Worm (Caenorhabditis elegans) whole organism, young adult: Measurements from ENCODE around the gene F47E1.20.
A peak's percentile ranks its signal among the peaks of the same experiment; 100 is the strongest.

Experiments
- C06A6.2 ChIP-seq: fragments of 200-800 bp; sonication (Bioruptor generic); conservative IDR thresholded peaks from 2 replicates; pipeline ENCODE4 v1.3.6; 2022; ENCODE audit warnings: missing genetic modification characterization, missing compliant biosample characterization
- F23B12.7 ChIP-seq: sonication (generic microtip); optimal IDR thresholded peaks from 2 replicates; lab custom pipeline; 2017; ENCODE audit warnings: missing genetic modification characterization, mild to moderate bottlenecking, missing compliant biosample characterization, antibody characterized with exemption, moderate library complexity; ENCODE audit not compliant: insufficient read depth
- F33H1.4 ChIP-seq: fragments of 200-800 bp; sonication (Bioruptor generic); IDR thresholded peaks from 2 replicates; pipeline ENCODE4 v1.3.6; 2022; ENCODE audit warnings: missing genetic modification reagents, missing genetic modification characterization, missing compliant biosample characterization
- F37B4.10 ChIP-seq: fragments of 200-800 bp; sonication (Bioruptor generic); IDR thresholded peaks from 2 replicates; pipeline ENCODE4 v1.3.6; 2022; ENCODE audit warnings: missing genetic modification characterization, missing compliant biosample characterization
- F49E8.2 ChIP-seq: sonication (generic microtip); optimal IDR thresholded peaks from 3 replicates; lab custom pipeline; 2017; ENCODE audit warnings: missing genetic modification characterization, mild to moderate bottlenecking, missing compliant biosample characterization, antibody characterized with exemption, moderate library complexity; ENCODE audit not compliant: insufficient read depth
- F55B11.4 ChIP-seq: sonication (generic microtip); optimal IDR thresholded peaks from 2 replicates; lab custom pipeline; 2016; ENCODE audit warnings: missing compliant biosample characterization, missing genetic modification characterization, borderline replicate concordance; ENCODE audit not compliant: insufficient read depth
- K11D2.4 ChIP-seq: fragments of 200-800 bp; sonication (Bioruptor generic); IDR thresholded peaks from 2 replicates; pipeline ENCODE4 v1.3.6; 2022; ENCODE audit warnings: missing genetic modification reagents, missing genetic modification characterization, missing compliant biosample characterization
- T07F8.4 ChIP-seq: sonication (generic microtip); optimal IDR thresholded peaks from 2 replicates; lab custom pipeline; 2016; ENCODE audit warnings: mild to moderate bottlenecking, missing genetic modification characterization, moderate library complexity, missing compliant biosample characterization
- Y53F4B.3 ChIP-seq: fragments of 200-800 bp; sonication (Bioruptor generic); IDR thresholded peaks from 2 replicates; pipeline ENCODE4 v1.3.6; 2022; ENCODE audit warnings: missing genetic modification reagents, missing genetic modification characterization, missing compliant biosample characterization
- Y56A3A.18 ChIP-seq: fragments of 200-800 bp; sonication (Bioruptor generic); IDR thresholded peaks from 2 replicates; pipeline ENCODE4 v1.3.6; 2022; ENCODE audit warnings: missing genetic modification reagents, missing genetic modification characterization, missing compliant biosample characterization
- ama-1 ChIP-seq, 3 experiments: fragments of 150-350 bp in 1 of 3; sonication (generic microtip) in 2 of 3; optimal IDR thresholded peaks; 2 replicates each; lab custom pipeline; 2014 to 2018; ENCODE audit warnings: missing biosample characterization in 2 of 3, missing genetic modification characterization in 2 of 3, missing genetic modification reagents in 2 of 3
- athp-1 ChIP-seq: sonication (generic microtip); optimal IDR thresholded peaks from 2 replicates; lab custom pipeline; 2017; ENCODE audit warnings: mild to moderate bottlenecking, missing genetic modification characterization, missing compliant biosample characterization
- attf-6 ChIP-seq: fragments of 200-800 bp; sonication (Bioruptor generic); IDR thresholded peaks from 2 replicates; pipeline ENCODE4 v1.3.6; 2022; ENCODE audit warnings: missing genetic modification reagents, missing genetic modification characterization, missing compliant biosample characterization
- bed-1 ChIP-seq: fragments of 200-800 bp; sonication (Bioruptor generic); IDR thresholded peaks from 2 replicates; pipeline ENCODE4 v1.3.6; 2022; ENCODE audit warnings: missing genetic modification reagents, missing genetic modification characterization, missing compliant biosample characterization
- ccch-3 ChIP-seq: fragments of 200-800 bp; sonication (Bioruptor generic); optimal IDR thresholded peaks from 2 replicates; lab custom pipeline; 2018; ENCODE audit warnings: mild to moderate bottlenecking, missing genetic modification characterization, missing compliant biosample characterization
- cebp-1 ChIP-seq, 2 experiments: fragments of 200-800 bp in 1 of 2; sonication (Bioruptor generic) in 1 of 2; sonication (generic microtip) in 1 of 2; IDR thresholded peaks in 1 of 2; optimal IDR thresholded peaks in 1 of 2; 2 replicates each; pipeline versions ENCODE4 v1.3.6 to Lab custom; 2017 to 2022; ENCODE audit warnings: missing compliant biosample characterization in 2 of 2, missing genetic modification characterization in 2 of 2, mild to moderate bottlenecking in 1 of 2, missing genetic modification reagents in 1 of 2, moderate library complexity in 1 of 2
- chd-7 ChIP-seq: sonication (generic microtip); optimal IDR thresholded peaks from 2 replicates; lab custom pipeline; 2016; ENCODE audit warnings: mild to moderate bottlenecking, missing genetic modification characterization, moderate library complexity, missing compliant biosample characterization
- efl-1 ChIP-seq: fragments of 150-350 bp; optimal IDR thresholded peaks from 2 replicates; lab custom pipeline; 2014; ENCODE audit warnings: missing biosample characterization, missing genetic modification reagents, missing genetic modification characterization
- egl-44 ChIP-seq: fragments of 200-800 bp; sonication (Bioruptor generic); IDR thresholded peaks from 2 replicates; pipeline ENCODE4 v1.3.6; 2022; ENCODE audit warnings: missing genetic modification reagents, missing genetic modification characterization, missing compliant biosample characterization
- ets-4 ChIP-seq: fragments of 200-800 bp; sonication (Bioruptor generic); optimal IDR thresholded peaks from 2 replicates; lab custom pipeline; 2018; ENCODE audit warnings: mild to moderate bottlenecking, missing genetic modification characterization, missing compliant biosample characterization
- hlh-26 ChIP-seq: fragments of 200-800 bp; sonication (Bioruptor generic); conservative IDR thresholded peaks from 2 replicates; pipeline ENCODE4 v1.3.6; 2022; ENCODE audit warnings: missing genetic modification reagents, missing genetic modification characterization, missing compliant biosample characterization
- hrde-1 ChIP-seq: sonication (generic microtip); optimal IDR thresholded peaks from 2 replicates; lab custom pipeline; 2016; ENCODE audit warnings: missing genetic modification characterization, mild to moderate bottlenecking, missing compliant biosample characterization, moderate library complexity, missing genotype, missing genetic modification reagents, borderline replicate concordance
- lag-1 ChIP-seq: fragments of 200-800 bp; sonication (Bioruptor generic); IDR thresholded peaks from 2 replicates; pipeline ENCODE4 v1.3.6; 2022; ENCODE audit warnings: missing genetic modification reagents, missing genetic modification characterization, missing compliant biosample characterization
- lin-54 ChIP-seq: fragments of 200-800 bp; sonication (Bioruptor generic); optimal IDR thresholded peaks from 2 replicates; lab custom pipeline; 2018; ENCODE audit warnings: mild to moderate bottlenecking, missing genetic modification characterization, missing compliant biosample characterization
- lsl-1 ChIP-seq: fragments of 200-800 bp; sonication (Bioruptor generic); optimal IDR thresholded peaks from 2 replicates; lab custom pipeline; 2018; ENCODE audit warnings: mild to moderate bottlenecking, missing genetic modification characterization, moderate library complexity, missing compliant biosample characterization
- madf-10 ChIP-seq: sonication (generic microtip); optimal IDR thresholded peaks from 2 replicates; lab custom pipeline; 2016; ENCODE audit warnings: mild to moderate bottlenecking, missing genetic modification characterization, missing compliant biosample characterization
- mel-28 ChIP-seq: sonication (generic microtip); optimal IDR thresholded peaks from 2 replicates; lab custom pipeline; 2016; ENCODE audit warnings: borderline replicate concordance, mild to moderate bottlenecking, missing genetic modification characterization, missing compliant biosample characterization
- mes-4 ChIP-seq: sonication (generic microtip); optimal IDR thresholded peaks from 2 replicates; lab custom pipeline; 2016; ENCODE audit warnings: missing genotype, missing genetic modification characterization, missing compliant biosample characterization
- mxl-1 ChIP-seq: sonication (generic microtip); optimal IDR thresholded peaks from 2 replicates; lab custom pipeline; 2016; ENCODE audit warnings: missing genetic modification characterization, missing compliant biosample characterization
- nfya-1 ChIP-seq: sonication (generic microtip); optimal IDR thresholded peaks from 2 replicates; lab custom pipeline; 2017; ENCODE audit warnings: antibody characterized with exemption, missing compliant biosample characterization, missing genetic modification characterization, borderline replicate concordance; ENCODE audit not compliant: insufficient read depth
- nfya-2 ChIP-seq: fragments of 200-800 bp; sonication (Bioruptor generic); IDR thresholded peaks from 2 replicates; pipeline ENCODE4 v1.3.6; 2022; ENCODE audit warnings: missing genetic modification reagents, missing genetic modification characterization, missing compliant biosample characterization
- nhr-120 ChIP-seq: fragments of 200-800 bp; sonication (Bioruptor generic); IDR thresholded peaks from 2 replicates; pipeline ENCODE4 v1.3.6; 2022; ENCODE audit warnings: missing genetic modification characterization, missing compliant biosample characterization
- nhr-27 ChIP-seq: fragments of 200-800 bp; sonication (Bioruptor generic); optimal IDR thresholded peaks from 2 replicates; lab custom pipeline; 2018; ENCODE audit warnings: mild to moderate bottlenecking, missing genetic modification characterization, moderate library complexity, missing compliant biosample characterization
- nhr-80 ChIP-seq: sonication (generic microtip); optimal IDR thresholded peaks from 2 replicates; lab custom pipeline; 2016; ENCODE audit warnings: missing genetic modification characterization, missing compliant biosample characterization
- sdz-38 ChIP-seq: sonication (generic microtip); optimal IDR thresholded peaks from 2 replicates; lab custom pipeline; 2016; ENCODE audit warnings: missing genotype, missing genetic modification characterization, missing compliant biosample characterization
- sea-2 ChIP-seq: fragments of 200-800 bp; sonication (Bioruptor generic); IDR thresholded peaks from 2 replicates; pipeline ENCODE4 v1.3.6; 2022; ENCODE audit warnings: missing genetic modification characterization, missing compliant biosample characterization
- snpc-1.1 ChIP-seq: sonication (generic microtip); optimal IDR thresholded peaks from 2 replicates; lab custom pipeline; 2017; ENCODE audit warnings: missing genetic modification characterization, mild to moderate bottlenecking, missing compliant biosample characterization, antibody characterized with exemption, moderate library complexity, missing genotype, missing genetic modification reagents; ENCODE audit not compliant: insufficient read depth
- snpc-1.3 ChIP-seq: sonication (generic microtip); optimal IDR thresholded peaks from 2 replicates; lab custom pipeline; 2017; ENCODE audit warnings: missing genetic modification characterization, mild to moderate bottlenecking, missing compliant biosample characterization, antibody characterized with exemption, moderate library complexity, missing genotype, missing genetic modification reagents; ENCODE audit not compliant: insufficient read depth
- snpc-4 ChIP-seq, 5 experiments: fragments of 150-350 bp in 1 of 5; sonication (generic microtip) in 4 of 5; optimal IDR thresholded peaks; 2 replicates each; lab custom pipeline; 2014 to 2018; ENCODE audit warnings: missing genetic modification characterization in 5 of 5, missing biosample characterization in 3 of 5, antibody characterized with exemption in 2 of 5, mild to moderate bottlenecking in 2 of 5, missing compliant biosample characterization in 2 of 5, missing genotype in 2 of 5, moderate library complexity in 2 of 5, missing genetic modification reagents in 1 of 5
- somi-1 ChIP-seq: fragments of 200-800 bp; sonication (Bioruptor generic); optimal IDR thresholded peaks from 2 replicates; lab custom pipeline; 2018; ENCODE audit warnings: mild to moderate bottlenecking, missing genetic modification characterization, missing compliant biosample characterization
- tlf-1 ChIP-seq: fragments of 200-800 bp; sonication (Bioruptor generic); optimal IDR thresholded peaks from 2 replicates; lab custom pipeline; 2018; ENCODE audit warnings: mild to moderate bottlenecking, missing genetic modification characterization, missing compliant biosample characterization
- xnd-1 ChIP-seq: sonication (generic microtip); optimal IDR thresholded peaks from 2 replicates; lab custom pipeline; 2016; ENCODE audit warnings: missing genotype, missing genetic modification reagents, missing genetic modification characterization, missing compliant biosample characterization
- zim-3 ChIP-seq: sonication (generic microtip); optimal IDR thresholded peaks from 2 replicates; lab custom pipeline; 2017; ENCODE audit warnings: mild to moderate bottlenecking, missing genetic modification characterization, moderate library complexity, missing compliant biosample characterization
- ztf-22 ChIP-seq: fragments of 200-800 bp; sonication (Bioruptor generic); optimal IDR thresholded peaks from 2 replicates; lab custom pipeline; 2018; ENCODE audit warnings: mild to moderate bottlenecking, missing genetic modification characterization, moderate library complexity, missing compliant biosample characterization
- ztf-28 ChIP-seq: fragments of 200-800 bp; sonication (Bioruptor generic); IDR thresholded peaks from 2 replicates; pipeline ENCODE4 v1.3.6; 2022; ENCODE audit warnings: missing genetic modification reagents, missing genetic modification characterization, missing compliant biosample characterization

The F47E1.20 gene

ce11 chrX:9091380-9091779, 42.6 kb downstream of the F47E1.20 start (continued):
- TF ChIP-seq madf-10 (peak; percentile 83), mes-4 (tag; lab: Kevin White, UChicago) (peak; percentile 71), F33H1.4 (no peak), K11D2.4 (GFP tag; lab: Robert Waterston, UW) (peak; percentile 70; the same call in 1 of the 2 replicates), zim-3 (peak; percentile 76), Y53F4B.3 (no peak), ccch-3 (peak; percentile 35), athp-1 (tag; lab: Kevin White, UChicago) (peak; percentile 69), sdz-38 (tag; lab: Kevin White, UChicago) (peak; percentile 17), tlf-1 (GFP tag; lab: Kevin White, UChicago) (peak; percentile 17), Y56A3A.18 (GFP tag; lab: Robert Waterston, UW) (peak; percentile 59; the same call in 1 of the 2 replicates), attf-6 (GFP tag; lab: Robert Waterston, UW) (0 out of 2 replicates have a peak, but pooled peaks have one; percentile 29), hrde-1 (tag; lab: Kevin White, UChicago) (peak; percentile 54), nhr-80 (tag; lab: Kevin White, UChicago) (peak; percentile 51), cebp-1 (GFP tag; IDR thresholded peaks at IDR 0.05; lab: Robert Waterston, UW) (no peak), cebp-1 (tag; optimal IDR thresholded peaks at IDR 0.05; lab: Kevin White, UChicago) (peak; percentile 68), ztf-28 (peak; percentile 33; the same call in 1 of the 2 replicates), nhr-27 (tag; lab: Kevin White, UChicago) (peak; percentile 13), nfya-1 (no peak), snpc-1.3 (tag; lab: Kevin White, UChicago) (peak; percentile 72), lsl-1 (GFP tag; lab: Kevin White, UChicago) (no peak), mxl-1 (tag; lab: Kevin White, UChicago) (peak; percentile 79), F55B11.4 (no peak), nhr-120 (GFP tag; lab: Robert Waterston, UW) (peak; percentile 79; the same call in 1 of the 2 replicates), somi-1 (GFP tag; lab: Kevin White, UChicago) (no peak), xnd-1 (no peak), C06A6.2 (no peak), chd-7 (tag; lab: Kevin White, UChicago) (peak; percentile 55), lag-1 (GFP tag; lab: Robert Waterston, UW) (0 out of 2 replicates have a peak, but pooled peaks have one; percentile 76), hlh-26 (no peak), F37B4.10 (no peak), T07F8.4 (tag; lab: Kevin White, UChicago) (peak; percentile 71), efl-1 (GFP tag; lab: Kevin White, UChicago) (no peak), egl-44 (GFP tag; lab: Robert Waterston, UW) (peak; percentile 87), bed-1 (no peak), snpc-4 (GFP tag; optimal IDR thresholded peaks at IDR 0.05; lab: Kevin White, UChicago) (peak; percentile 32), snpc-4 (tag; optimal IDR thresholded peaks at IDR 0.05; lab: Kevin White, UChicago) (peak in 3 of 4 experiments; percentile 33 to 77 (median 46)), ama-1 (optimal IDR thresholded peaks at IDR 0.05; lab: Kevin White, UChicago) (no peak), ama-1 (GFP tag; optimal IDR thresholded peaks at IDR 0.05; lab: Kevin White, UChicago) (peak; percentile 52 to 67), nfya-2 (GFP tag; lab: Robert Waterston, UW) (no peak), F49E8.2 (tag; lab: Kevin White, UChicago) (no peak), snpc-1.1 (tag; lab: Kevin White, UChicago) (peak; percentile 16), lin-54 (GFP tag; lab: Kevin White, UChicago) (peak; percentile 46), ztf-22 (GFP tag; lab: Kevin White, UChicago) (no peak), ets-4 (peak; percentile 85), mel-28 (tag; lab: Kevin White, UChicago) (no peak), F23B12.7 (tag; lab: Kevin White, UChicago) (no peak), sea-2 (GFP tag; lab: Robert Waterston, UW) (no peak)
